Worm (Caenorhabditis elegans): Measurements from ENCODE around the gene sre-49.

ce11 chrII:12348957-12349356 lies 30.3 kb downstream of the sre-49 start:
- TF ChIP-seq ztf-7 (tag; optimal IDR thresholded peaks at IDR 0.05) (no peak), dpl-1 (GFP tag; optimal IDR thresholded peaks at IDR 0.05) (no peak)

All from whole organism, L4 larva.